Fruit fly (Drosophila melanogaster) whole organism, prepupa: Measurements from ENCODE around the gene Lmpt.

Experiments
- Blimp-1 ChIP-seq: fragments of 200-800 bp; sonication (Bioruptor generic); optimal IDR thresholded peaks from 3 replicates; lab custom pipeline; 2017; ENCODE audit warnings: missing biosample characterization, missing genetic modification characterization, mild to moderate bottlenecking, moderate library complexity, missing genetic modification reagents
- CG10631 ChIP-seq: fragments of 200-800 bp; sonication (Bioruptor generic); optimal IDR thresholded peaks from 2 replicates; lab custom pipeline; 2016; ENCODE audit warnings: missing biosample characterization, missing genetic modification characterization
- CG11762 ChIP-seq: fragments of 200-800 bp; sonication (Bioruptor generic); optimal IDR thresholded peaks from 3 replicates; lab custom pipeline; 2016; ENCODE audit warnings: missing biosample characterization, missing genetic modification characterization; ENCODE audit not compliant: insufficient read depth
- CG16779 ChIP-seq: fragments of 200-800 bp; sonication (Bioruptor generic); optimal IDR thresholded peaks from 3 replicates; lab custom pipeline; 2017; ENCODE audit warnings: missing biosample characterization, mild to moderate bottlenecking, missing genetic modification characterization
- CG3032 ChIP-seq: fragments of 200-800 bp; optimal IDR thresholded peaks from 2 replicates; lab custom pipeline; 2019; ENCODE audit warnings: missing biosample characterization, mild to moderate bottlenecking, missing genetic modification characterization, moderate library complexity
- CG31627 ChIP-seq: fragments of 200-800 bp; sonication (Bioruptor generic); optimal IDR thresholded peaks from 3 replicates; lab custom pipeline; 2016; ENCODE audit warnings: missing biosample characterization, missing genetic modification characterization
- CG4318 ChIP-seq: fragments of 200-800 bp; sonication (Bioruptor generic); optimal IDR thresholded peaks from 3 replicates; lab custom pipeline; 2017; ENCODE audit warnings: missing biosample characterization, mild to moderate bottlenecking, missing genetic modification characterization
- CG6276 ChIP-seq: fragments of 200-800 bp; sonication (Bioruptor generic); optimal IDR thresholded peaks from 2 replicates; lab custom pipeline; 2017; ENCODE audit warnings: missing biosample characterization, mild to moderate bottlenecking, missing genetic modification characterization
- CG6792 ChIP-seq: fragments of 200-800 bp; sonication (Bioruptor generic); optimal IDR thresholded peaks from 3 replicates; lab custom pipeline; 2016; ENCODE audit warnings: missing biosample characterization, missing genetic modification characterization
- CG6808 ChIP-seq: fragments of 200-800 bp; sonication (Bioruptor generic); optimal IDR thresholded peaks from 3 replicates; lab custom pipeline; 2017; ENCODE audit warnings: missing biosample characterization, missing genetic modification characterization, mild to moderate bottlenecking, moderate library complexity, missing genetic modification reagents
- CG6854 ChIP-seq: fragments of 200-800 bp; sonication (Bioruptor generic); optimal IDR thresholded peaks from 2 replicates; lab custom pipeline; 2017; ENCODE audit warnings: missing biosample characterization, mild to moderate bottlenecking, missing genetic modification characterization
- CG8319 ChIP-seq: fragments of 200-800 bp; sonication (Bioruptor generic); optimal IDR thresholded peaks from 3 replicates; lab custom pipeline; 2016; ENCODE audit warnings: missing biosample characterization, missing genetic modification characterization
- CG8632 ChIP-seq: fragments of 200-800 bp; sonication (Bioruptor generic); optimal IDR thresholded peaks from 3 replicates; lab custom pipeline; 2016; ENCODE audit warnings: missing biosample characterization, missing genetic modification characterization
- Eip78C ChIP-seq: fragments of 200-800 bp; sonication (Bioruptor generic); peaks from one replicate; lab custom pipeline; 2016; ENCODE audit warnings: missing biosample characterization, missing genetic modification characterization
- Eip93F ChIP-seq: fragments of 200-800 bp; sonication (Bioruptor generic); optimal IDR thresholded peaks from 2 replicates; lab custom pipeline; 2016; ENCODE audit warnings: missing biosample characterization, mild to moderate bottlenecking, missing genetic modification characterization
- Ets21C ChIP-seq: fragments of 200-800 bp; sonication (Bioruptor generic); optimal IDR thresholded peaks from 3 replicates; lab custom pipeline; 2016; ENCODE audit warnings: missing biosample characterization, missing genetic modification characterization
- Ets96B ChIP-seq: fragments of 200-800 bp; optimal IDR thresholded peaks from 2 replicates; lab custom pipeline; 2019; ENCODE audit warnings: missing biosample characterization, mild to moderate bottlenecking, missing genetic modification characterization, moderate library complexity
- Hr39 ChIP-seq: fragments of 200-800 bp; sonication (Bioruptor generic); optimal IDR thresholded peaks from 2 replicates; lab custom pipeline; 2016; ENCODE audit warnings: missing biosample characterization, missing genetic modification characterization
- Lpt ChIP-seq: fragments of 200-800 bp; sonication (Bioruptor generic); optimal IDR thresholded peaks from 3 replicates; lab custom pipeline; 2016; ENCODE audit warnings: missing biosample characterization, missing genetic modification characterization
- OdsH ChIP-seq: fragments of 200-800 bp; sonication (Bioruptor generic); optimal IDR thresholded peaks from 3 replicates; lab custom pipeline; 2016; ENCODE audit warnings: missing biosample characterization, missing genetic modification characterization
- Sox102F ChIP-seq: fragments of 200-800 bp; sonication (Bioruptor generic); optimal IDR thresholded peaks from 2 replicates; lab custom pipeline; 2016; ENCODE audit warnings: missing biosample characterization, mild to moderate bottlenecking, missing genetic modification characterization
- achi ChIP-seq: fragments of 200-800 bp; sonication (Bioruptor generic); optimal IDR thresholded peaks from 3 replicates; lab custom pipeline; 2016; ENCODE audit warnings: missing biosample characterization, missing genetic modification characterization
- dac ChIP-seq: fragments of 200-800 bp; sonication (Bioruptor generic); optimal IDR thresholded peaks from 2 replicates; lab custom pipeline; 2017; ENCODE audit warnings: missing biosample characterization, mild to moderate bottlenecking, missing genetic modification characterization
- eg ChIP-seq: fragments of 200-800 bp; sonication (Bioruptor generic); IDR thresholded peaks from 3 replicates; pipeline ENCODE4 v1.3.6; 2022; ENCODE audit warnings: missing biosample characterization, missing genetic modification characterization
- fd59A ChIP-seq: fragments of 200-800 bp; sonication (Bioruptor generic); optimal IDR thresholded peaks from 2 replicates; lab custom pipeline; 2017; ENCODE audit warnings: missing biosample characterization, mild to moderate bottlenecking, missing genetic modification characterization, missing genetic modification reagents
- fd85E ChIP-seq: fragments of 200-800 bp; sonication (Bioruptor generic); optimal IDR thresholded peaks from 3 replicates; lab custom pipeline; 2016; ENCODE audit warnings: missing biosample characterization, missing genetic modification characterization
- fkh ChIP-seq: fragments of 200-800 bp; sonication (Bioruptor generic); optimal IDR thresholded peaks from 3 replicates; lab custom pipeline; 2017; ENCODE audit warnings: missing biosample characterization, mild to moderate bottlenecking, missing genetic modification characterization, moderate library complexity
- lz ChIP-seq: fragments of 200-800 bp; sonication (Bioruptor generic); optimal IDR thresholded peaks from 3 replicates; lab custom pipeline; 2016; ENCODE audit warnings: missing biosample characterization, missing genetic modification characterization
- net ChIP-seq: fragments of 200-800 bp; sonication (Bioruptor generic); optimal IDR thresholded peaks from 3 replicates; lab custom pipeline; 2016; ENCODE audit warnings: missing biosample characterization, missing genetic modification characterization
- pdm3 ChIP-seq: fragments of 200-800 bp; sonication (Bioruptor generic); optimal IDR thresholded peaks from 3 replicates; lab custom pipeline; 2016; ENCODE audit warnings: missing biosample characterization, missing genetic modification characterization
- salr ChIP-seq, 2 experiments: fragments of 200-800 bp; sonication (Bioruptor generic); optimal IDR thresholded peaks; 3 replicates each; lab custom pipeline; 2016 to 2018; ENCODE audit warnings: missing biosample characterization in 2 of 2, missing genetic modification characterization in 2 of 2, mild to moderate bottlenecking in 1 of 2
- spab ChIP-seq: fragments of 200-800 bp; sonication (Bioruptor generic); optimal IDR thresholded peaks from 2 replicates; lab custom pipeline; 2017; ENCODE audit warnings: missing biosample characterization, mild to moderate bottlenecking, missing genetic modification characterization, missing genetic modification reagents
- ss ChIP-seq, 2 experiments: fragments of 200-800 bp; sonication (Bioruptor generic); optimal IDR thresholded peaks; 2 replicates in 1 of 2; 3 replicates in 1 of 2; lab custom pipeline; 2017 to 2018; ENCODE audit warnings: mild to moderate bottlenecking in 2 of 2, missing biosample characterization in 2 of 2, missing genetic modification characterization in 2 of 2, moderate library complexity in 1 of 2
- svp ChIP-seq: fragments of 200-800 bp; sonication (Bioruptor generic); peaks from one replicate; lab custom pipeline; 2016; ENCODE audit warnings: missing biosample characterization, missing genetic modification characterization

Gene Lmpt

dm6 chr3L:16971611-16972359 lies 106.7 kb downstream of the Lmpt start (continued):
- TF ChIP-seq CG6276 (GFP tag; lab: Kevin White, UChicago) (peak; percentile 63), Ets96B (peak; percentile 16), svp (peak; percentile 61), dac (GFP tag; lab: Kevin White, UChicago) (no peak), CG10631 (GFP tag; lab: Kevin White, UChicago) (peak; percentile 15), CG4318 (no peak), OdsH (GFP tag; lab: Kevin White, UChicago) (peak; percentile 17), CG31627 (GFP tag; lab: Kevin White, UChicago) (no peak), CG11762 (GFP tag; lab: Kevin White, UChicago) (no peak), Sox102F (GFP tag; lab: Kevin White, UChicago) (no peak), salr (GFP tag; optimal IDR thresholded peaks at IDR 0.05; lab: Kevin White, UChicago) (no peak), eg (no peak), CG8632 (GFP tag; lab: Kevin White, UChicago) (peak; percentile 48), CG6792 (GFP tag; lab: Kevin White, UChicago) (peak; percentile 2), ss (GFP tag; optimal IDR thresholded peaks at IDR 0.05; lab: Kevin White, UChicago) (no peak), CG3032 (tag; lab: Kevin White, UChicago) (peak; percentile 23), net (no peak), CG6854 (GFP tag; lab: Kevin White, UChicago) (no peak), Blimp-1 (GFP tag; lab: Kevin White, UChicago) (no peak), fd85E (GFP tag; lab: Kevin White, UChicago) (no peak), fkh (GFP tag; lab: Kevin White, UChicago) (no peak), lz (GFP tag; lab: Kevin White, UChicago) (no peak), fd59A (no peak), pdm3 (GFP tag; lab: Kevin White, UChicago) (no peak), CG8319 (GFP tag; lab: Kevin White, UChicago) (no peak), Eip93F (GFP tag; lab: Kevin White, UChicago) (no peak), achi (GFP tag; lab: Kevin White, UChicago) (peak; percentile 28), spab (peak; percentile 18), Ets21C (GFP tag; lab: Kevin White, UChicago) (no peak), Hr39 (GFP tag; lab: Kevin White, UChicago) (no peak), CG16779 (no peak), CG6808 (GFP tag; lab: Kevin White, UChicago) (no peak), Lpt (GFP tag; lab: Kevin White, UChicago) (peak; percentile 50), Eip78C (peak; percentile 35)
